Worm (Caenorhabditis elegans): ENCODE measurements around the gene str-25.

- no peak for TF ChIP-seq him-1 (tag; optimal IDR thresholded peaks at IDR 0.05)
- no peak for TF ChIP-seq dao-5 (tag; optimal IDR thresholded peaks at IDR 0.05)
Observed at ce11 chrV:16141071-16141470, 25.6 kb downstream of the str-25 start, which contains the start of gene clc-32.

All from whole organism, L4/young adult.